Comparison of ENCODE assay signal across 5 fruit fly cellular contexts in genomic region chr3R:23791491-23791890, dm6.
TF ChIP-seq lines count a peak whose summit lies in the region.

No protein-coding gene starts in this region.

- TF ChIP-seq CTCF in whole organism, embryonic (GFP tag; optimal IDR thresholded peaks at IDR 0.05; lab: Kevin White, UChicago): no peak

TF ChIP-seq in whole organism, 6 proteins besides CTCF, POLR2A, EP300 and RAD21:
- TF ChIP-seq psq (optimal IDR thresholded peaks at IDR 0.05; lab: Kevin White, UChicago): no peak
- peak; percentile 6 for TF ChIP-seq pan (optimal IDR thresholded peaks at IDR 0.05; lab: Kevin White, UChicago)

TF ChIP-seq in whole organism, embryonic, 481 proteins besides CTCF, POLR2A, EP300 and RAD21:
- TF ChIP-seq CG18599 (GFP tag; optimal IDR thresholded peaks at IDR 0.05; lab: Kevin White, UChicago): no peak
- peak; percentile 43; the same call in 1 of the 2 replicates for TF ChIP-seq Drgx (GFP tag; IDR thresholded peaks at IDR 0.05; lab: Robert Waterston, UW)
- TF ChIP-seq sr (GFP tag; IDR thresholded peaks at IDR 0.05; lab: Robert Waterston, UW): no peak
- TF ChIP-seq Xrp1 (GFP tag; IDR thresholded peaks at IDR 0.05; lab: Robert Waterston, UW): peak; percentile 13; the same call in 1 of the 2 replicates
- TF ChIP-seq CG6689 (GFP tag; IDR thresholded peaks at IDR 0.05; lab: Robert Waterston, UW): 0 out of 2 replicates have a peak, but pooled peaks have one; percentile 12
- peak; percentile 46; the same call in 2 of the 3 replicates for TF ChIP-seq row (GFP tag; IDR thresholded peaks at IDR 0.05; lab: Robert Waterston, UW)
TF ChIP-seq in whole organism, embryonic: peak in this region for 4.

TF ChIP-seq in whole organism, prepupa, 60 proteins besides CTCF, POLR2A, EP300 and RAD21:
- TF ChIP-seq CG10631 (GFP tag; optimal IDR thresholded peaks at IDR 0.05; lab: Kevin White, UChicago): peak; percentile 46
- TF ChIP-seq Eip75B (GFP tag; optimal IDR thresholded peaks at IDR 0.05; lab: Kevin White, UChicago): no peak
- TF ChIP-seq achi (GFP tag; optimal IDR thresholded peaks at IDR 0.05; lab: Kevin White, UChicago): no peak
- TF ChIP-seq esn (GFP tag; optimal IDR thresholded peaks at IDR 0.05; lab: Kevin White, UChicago): peak; percentile 43
- peak; percentile 20 for TF ChIP-seq Lpt (GFP tag; optimal IDR thresholded peaks at IDR 0.05; lab: Kevin White, UChicago)
- no peak for TF ChIP-seq OdsH (GFP tag; optimal IDR thresholded peaks at IDR 0.05; lab: Kevin White, UChicago)
- TF ChIP-seq fd59A (GFP tag; optimal IDR thresholded peaks at IDR 0.05; lab: Kevin White, UChicago): peak; percentile 27
- TF ChIP-seq Gug (GFP tag; IDR thresholded peaks at IDR 0.05; lab: Robert Waterston, UW): no peak
- no peak for TF ChIP-seq dsx (GFP tag; optimal IDR thresholded peaks at IDR 0.05; lab: Kevin White, UChicago; ENCODE audit: poor library complexity, severe bottlenecking)
- peak; percentile 2 for TF ChIP-seq CG11762 (GFP tag; optimal IDR thresholded peaks at IDR 0.05; lab: Kevin White, UChicago; ENCODE audit: insufficient read depth)
- peak; percentile 66; the same call in 2 of the 3 replicates for TF ChIP-seq CG6163 (GFP tag; IDR thresholded peaks at IDR 0.05; lab: Robert Waterston, UW)
- TF ChIP-seq CG3032 (tag; optimal IDR thresholded peaks at IDR 0.05; lab: Kevin White, UChicago): peak; percentile 61
- peak; percentile 46; the same call in 1 of the 2 replicates for TF ChIP-seq CG15336 (GFP tag; IDR thresholded peaks at IDR 0.05; lab: Robert Waterston, UW)
- no peak for TF ChIP-seq CG6276 (GFP tag; optimal IDR thresholded peaks at IDR 0.05; lab: Kevin White, UChicago)
- no peak for TF ChIP-seq CG34406 (GFP tag; optimal IDR thresholded peaks at IDR 0.05; lab: Kevin White, UChicago)
- TF ChIP-seq CG6792 (GFP tag; optimal IDR thresholded peaks at IDR 0.05; lab: Kevin White, UChicago): peak; percentile 15
TF ChIP-seq in whole organism, prepupa: peak in this region for 9.

TF ChIP-seq in whole organism, pupa, 21 proteins besides CTCF, POLR2A, EP300 and RAD21:
- peak; percentile 43; the same call in 1 of the 2 replicates for TF ChIP-seq CG12605 (GFP tag; IDR thresholded peaks at IDR 0.05; lab: Robert Waterston, UW)
- TF ChIP-seq Pif1A (GFP tag; optimal IDR thresholded peaks at IDR 0.05; lab: Kevin White, UChicago): no peak
- TF ChIP-seq CG8159 (tag; optimal IDR thresholded peaks at IDR 0.05; lab: Kevin White, UChicago): no peak
- no peak for TF ChIP-seq CG10348 (GFP tag; IDR thresholded peaks at IDR 0.05; lab: Robert Waterston, UW)
- TF ChIP-seq EcR (GFP tag; optimal IDR thresholded peaks at IDR 0.05; lab: Kevin White, UChicago): no peak
- no peak for TF ChIP-seq Pif1B (GFP tag; optimal IDR thresholded peaks at IDR 0.05; lab: Kevin White, UChicago)
- TF ChIP-seq CG4496 (GFP tag; IDR thresholded peaks at IDR 0.05; lab: Robert Waterston, UW): peak; percentile 40; the same call in 1 of the 3 replicates
- no peak for TF ChIP-seq Snoo (tag; optimal IDR thresholded peaks at IDR 0.05; lab: Kevin White, UChicago)
- TF ChIP-seq D1 (tag; optimal IDR thresholded peaks at IDR 0.05; lab: Kevin White, UChicago): no peak
- peak; percentile 51; the same call in 1 of the 2 replicates for TF ChIP-seq CG32121 (GFP tag; IDR thresholded peaks at IDR 0.05; lab: Robert Waterston, UW)
- TF ChIP-seq rn (GFP tag; IDR thresholded peaks at IDR 0.05; lab: Robert Waterston, UW): no peak
- peak; percentile 72 for TF ChIP-seq CG17806 (tag; optimal IDR thresholded peaks at IDR 0.05; lab: Kevin White, UChicago)
- TF ChIP-seq CG34367 (tag; optimal IDR thresholded peaks at IDR 0.05; lab: Kevin White, UChicago): no peak
- no peak for TF ChIP-seq Ets98B (GFP tag; IDR thresholded peaks at IDR 0.05; lab: Robert Waterston, UW)
- TF ChIP-seq gl (tag; optimal IDR thresholded peaks at IDR 0.05; lab: Kevin White, UChicago): no peak
- TF ChIP-seq CG13204 (GFP tag; optimal IDR thresholded peaks at IDR 0.05; lab: Kevin White, UChicago): no peak
- peak; percentile 62 for TF ChIP-seq CG15710 (tag; optimal IDR thresholded peaks at IDR 0.05; lab: Kevin White, UChicago)
- no peak for TF ChIP-seq CG8301 (tag; optimal IDR thresholded peaks at IDR 0.05; lab: Kevin White, UChicago)
- TF ChIP-seq CG14655 (GFP tag; optimal IDR thresholded peaks at IDR 0.05; lab: Kevin White, UChicago): no peak
- no peak for TF ChIP-seq fd96Ca (GFP tag; IDR thresholded peaks at IDR 0.05; lab: Robert Waterston, UW)
- TF ChIP-seq CG9948 (tag; optimal IDR thresholded peaks at IDR 0.05; lab: Kevin White, UChicago): peak; percentile 51

TF ChIP-seq in whole organism, wandering third instar larva, 38 proteins besides CTCF, POLR2A, EP300 and RAD21:
- no peak for TF ChIP-seq dmrt93B (GFP tag; optimal IDR thresholded peaks at IDR 0.05; lab: Kevin White, UChicago)
- no peak for TF ChIP-seq sv (GFP tag; optimal IDR thresholded peaks at IDR 0.05; lab: Kevin White, UChicago)
- peak; percentile 24 for TF ChIP-seq psq (GFP tag; optimal IDR thresholded peaks at IDR 0.05; lab: Kevin White, UChicago)
- TF ChIP-seq OdsH (GFP tag; optimal IDR thresholded peaks at IDR 0.05; lab: Kevin White, UChicago): peak; percentile 24
- TF ChIP-seq rgr (GFP tag; optimal IDR thresholded peaks at IDR 0.05; lab: Kevin White, UChicago): no peak
